Fruit fly (Drosophila melanogaster): ENCODE results near the gene CG12608.

Gene CG12608

DNA sequence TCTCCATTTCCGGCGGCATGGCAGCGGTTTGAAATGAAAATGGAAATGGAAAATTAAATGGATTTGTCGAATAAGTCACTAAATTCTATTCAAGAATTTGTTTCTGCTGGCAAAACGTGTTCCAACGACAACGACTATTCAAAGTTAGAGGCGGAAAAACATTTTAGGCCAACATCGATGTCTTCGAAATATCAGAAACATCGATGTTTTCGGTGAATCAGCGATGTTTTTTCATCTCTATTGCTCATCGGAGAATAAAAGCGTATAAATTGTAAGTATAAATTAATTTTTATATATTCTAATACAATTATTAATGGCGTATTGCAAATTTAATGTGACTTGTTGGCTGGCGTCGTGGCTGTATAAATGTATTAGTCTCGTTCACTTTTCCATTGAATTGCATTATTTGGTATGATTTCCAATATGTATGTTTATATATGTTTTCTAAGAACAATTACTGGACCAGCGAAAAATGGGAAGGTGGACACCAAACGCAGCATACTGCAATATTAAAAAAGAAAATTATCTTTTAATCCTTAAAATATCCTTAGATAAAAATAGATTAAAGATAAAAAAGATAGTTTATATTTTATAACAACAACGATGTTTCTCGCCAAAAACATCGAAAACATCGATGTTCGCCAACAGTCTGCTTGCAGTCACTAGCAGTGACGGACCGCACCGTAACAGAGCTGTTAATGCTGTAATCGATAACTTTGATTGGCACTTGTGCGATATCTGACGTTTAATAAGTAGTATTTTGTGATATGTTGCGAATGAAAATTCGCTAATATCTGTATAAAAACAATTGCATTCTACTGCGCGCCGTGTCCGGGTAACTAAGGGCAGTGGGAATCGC, at the start of gene CG12608, which contains the start of gene Prp5:
CG12608 (minus strand) TSS at position 153 of the 859 bp plus-strand sequence.
Prp5 (plus strand) TSS at position 697 of the 859 bp plus-strand sequence.
- no peak for TF ChIP-seq dac (GFP tag; optimal IDR thresholded peaks at IDR 0.05)
- TF ChIP-seq Ets21C (GFP tag; optimal IDR thresholded peaks at IDR 0.05): no peak
- no peak for TF ChIP-seq Hr38 (GFP tag; optimal IDR thresholded peaks at IDR 0.05)
- no peak for TF ChIP-seq vri (GFP tag; optimal IDR thresholded peaks at IDR 0.05)
- peak; percentile 21; the same call in 1 of the 3 replicates for TF ChIP-seq CG6163 (GFP tag; IDR thresholded peaks at IDR 0.05)
- no peak for TF ChIP-seq fd59A (GFP tag; optimal IDR thresholded peaks at IDR 0.05)
- no peak for TF ChIP-seq achi (GFP tag; optimal IDR thresholded peaks at IDR 0.05)
- TF ChIP-seq CG10631 (GFP tag; optimal IDR thresholded peaks at IDR 0.05): peak; percentile 27
- TF ChIP-seq Blimp-1 (GFP tag; optimal IDR thresholded peaks at IDR 0.05): no peak
- no peak for TF ChIP-seq Hr39 (GFP tag; optimal IDR thresholded peaks at IDR 0.05)
- peak; percentile 34 for TF ChIP-seq svp (GFP tag)
- TF ChIP-seq CG6808 (GFP tag; optimal IDR thresholded peaks at IDR 0.05): no peak
- TF ChIP-seq Sox15 (GFP tag; optimal IDR thresholded peaks at IDR 0.05): no peak
- no peak for TF ChIP-seq eg (GFP tag; IDR thresholded peaks at IDR 0.05)
- no peak for TF ChIP-seq esn (GFP tag; optimal IDR thresholded peaks at IDR 0.05)
- peak; percentile 5 for TF ChIP-seq OdsH (GFP tag; optimal IDR thresholded peaks at IDR 0.05)

DNA sequence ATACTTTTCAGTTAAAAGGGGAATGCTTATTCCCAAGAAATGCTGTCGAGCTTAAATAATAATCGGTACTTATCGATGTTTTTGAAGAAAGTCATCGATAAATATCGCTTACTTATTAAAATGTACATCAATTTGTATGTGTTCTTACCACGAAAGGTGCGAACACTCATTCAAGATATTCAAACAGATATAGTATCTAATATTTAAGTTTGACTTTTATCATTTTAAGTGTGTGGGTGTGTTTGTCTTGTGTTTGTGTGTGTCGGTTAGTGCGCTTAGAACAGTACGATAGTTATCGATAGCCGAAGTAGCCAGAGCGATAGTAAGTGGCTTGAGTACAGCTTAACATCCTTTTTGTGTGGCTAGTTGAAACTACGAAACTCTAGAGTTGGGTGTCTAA, 42.9 kb upstream of the CG12608 start:
- TF ChIP-seq Sox15 (GFP tag; optimal IDR thresholded peaks at IDR 0.05): no peak
- no peak for TF ChIP-seq CG6808 (GFP tag; optimal IDR thresholded peaks at IDR 0.05)
- no peak for TF ChIP-seq CG6854 (GFP tag; optimal IDR thresholded peaks at IDR 0.05)
- TF ChIP-seq OdsH (GFP tag; optimal IDR thresholded peaks at IDR 0.05): no peak
- TF ChIP-seq dsx (GFP tag; optimal IDR thresholded peaks at IDR 0.05; ENCODE audit: poor library complexity, severe bottlenecking): no peak
- no peak for TF ChIP-seq net (GFP tag; optimal IDR thresholded peaks at IDR 0.05)
- TF ChIP-seq CG9139 (GFP tag; optimal IDR thresholded peaks at IDR 0.05): no peak
- no peak for TF ChIP-seq CG10631 (GFP tag; optimal IDR thresholded peaks at IDR 0.05)
- no peak for TF ChIP-seq CG32006 (GFP tag; optimal IDR thresholded peaks at IDR 0.05)
- no peak for TF ChIP-seq Eip75B (GFP tag; optimal IDR thresholded peaks at IDR 0.05)
- no peak for TF ChIP-seq CG10669 (GFP tag; optimal IDR thresholded peaks at IDR 0.05)
- TF ChIP-seq Sox102F (GFP tag; optimal IDR thresholded peaks at IDR 0.05): no peak
- no peak for TF ChIP-seq Hr38 (GFP tag; optimal IDR thresholded peaks at IDR 0.05)
- no peak for TF ChIP-seq Hr39 (GFP tag; optimal IDR thresholded peaks at IDR 0.05)
- TF ChIP-seq CG16779 (tag; optimal IDR thresholded peaks at IDR 0.05): no peak
- no peak for TF ChIP-seq CG34406 (GFP tag; optimal IDR thresholded peaks at IDR 0.05)
- no peak for TF ChIP-seq Hr4 (GFP tag; optimal IDR thresholded peaks at IDR 0.05)
- TF ChIP-seq achi (GFP tag; optimal IDR thresholded peaks at IDR 0.05): no peak
- TF ChIP-seq acj6 (GFP tag; optimal IDR thresholded peaks at IDR 0.05): no peak

DNA sequence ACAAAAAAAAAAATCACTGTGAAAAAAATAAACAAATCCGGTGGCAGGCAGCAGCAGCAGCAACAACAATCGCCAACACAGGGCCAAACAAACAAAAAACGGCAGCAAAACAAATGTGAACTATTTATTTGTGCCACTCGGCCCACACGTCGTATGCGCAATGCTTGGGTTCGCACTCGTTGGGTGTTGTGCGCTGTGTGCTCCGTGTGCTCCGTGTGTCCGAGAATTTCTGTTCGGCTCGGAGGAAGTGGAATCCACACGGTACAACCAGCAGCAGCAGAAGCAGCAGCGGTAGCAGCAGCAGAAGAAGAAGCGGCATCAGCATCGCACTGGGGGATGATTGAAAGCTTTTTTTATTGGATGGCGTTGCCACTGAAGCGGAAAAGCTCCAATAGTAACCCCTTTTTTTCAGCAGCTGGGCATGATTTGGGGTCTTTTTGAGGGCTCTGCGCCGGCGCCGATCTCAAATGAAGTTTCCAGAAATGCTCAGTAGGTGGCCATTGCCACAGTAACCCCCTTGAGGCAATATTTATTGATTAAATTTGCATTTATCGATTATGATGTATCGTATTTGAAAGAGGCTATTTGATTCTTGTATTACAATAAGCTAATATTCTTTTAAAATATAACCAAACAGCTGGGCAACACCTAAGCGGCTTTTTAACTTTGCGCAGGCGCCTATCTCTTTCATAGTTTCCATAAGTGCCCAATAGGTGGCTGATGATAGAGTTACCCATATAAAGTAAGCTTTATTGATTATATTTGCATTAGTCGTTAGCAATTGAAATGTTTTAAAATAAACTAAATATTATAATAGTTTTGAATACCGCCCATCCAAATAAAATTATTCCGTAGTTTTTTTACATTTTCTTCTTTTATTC, 41.0 kb upstream of the CG12608 start, which contains the start of gene CG9164:
CG9164 (minus strand) TSS at position 266 of the 881 bp plus-strand sequence.
- TF ChIP-seq spab (GFP tag; optimal IDR thresholded peaks at IDR 0.05): no peak
- TF ChIP-seq salr (GFP tag; optimal IDR thresholded peaks at IDR 0.05): no peak
- TF ChIP-seq Eip75B (GFP tag; optimal IDR thresholded peaks at IDR 0.05): no peak
- peak; percentile 9 for TF ChIP-seq Eip78C (GFP tag)
